Worm (Caenorhabditis elegans) whole organism, L4/young adult: ENCODE results near the gene Y46G5A.8.

Source experiments
- W03F9.2 ChIP-seq: fragments of 150-350 bp; optimal IDR thresholded peaks from 2 replicates; lab custom pipeline; 2014; ENCODE audit warnings: missing biosample characterization, missing genetic modification characterization
- him-1 ChIP-seq: sonication (generic microtip); optimal IDR thresholded peaks from 2 replicates; lab custom pipeline; 2016; ENCODE audit warnings: missing genotype, missing genetic modification reagents, missing genetic modification characterization, missing compliant biosample characterization

DNA sequence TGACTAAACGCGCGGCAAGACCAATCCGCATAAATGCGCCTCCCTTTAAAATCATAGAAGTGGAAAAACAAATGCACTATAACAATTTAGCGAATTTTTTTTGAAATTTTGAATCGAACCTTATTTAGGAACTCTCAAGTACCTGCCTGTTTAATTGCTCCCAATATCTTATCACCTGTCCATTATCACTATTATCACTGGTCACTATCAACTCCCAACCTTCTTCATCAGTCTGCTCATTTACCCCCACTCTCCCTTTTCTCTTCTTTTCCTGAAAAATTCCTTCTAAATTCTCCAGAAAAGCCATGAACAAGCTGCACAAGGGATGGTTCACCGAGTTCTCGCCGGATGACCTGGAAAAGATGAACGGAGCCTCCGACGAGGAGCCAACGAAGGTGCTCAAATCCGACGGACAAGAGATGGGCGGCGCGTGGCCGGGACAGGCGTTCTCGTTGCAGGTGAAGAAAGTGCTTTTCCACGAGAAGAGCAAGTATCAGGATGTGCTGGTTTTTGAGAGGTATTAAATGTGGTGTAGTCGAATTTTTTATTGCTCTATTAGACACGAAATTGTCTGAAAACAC is 50.6 kb downstream of the Y46G5A.8 start, which contains the start of gene spds-1:
- TF ChIP-seq W03F9.2 (tag; lab: Kevin White, UChicago) (no peak), him-1 (tag; lab: Kevin White, UChicago) (no peak)
